Worm (Caenorhabditis elegans) whole organism, late embryonic: ENCODE data around the gene B0303.16.
A peak's percentile ranks its signal among the peaks of the same experiment; 100 is the strongest.

Experiments used
- C08G9.2 ChIP-seq: sonication (generic microtip); optimal IDR thresholded peaks from 2 replicates; lab custom pipeline; 2016; ENCODE audit warnings: mild to moderate bottlenecking, missing genetic modification characterization, moderate library complexity, missing compliant biosample characterization
- C38D4.7 ChIP-seq: fragments of 200-800 bp; sonication (Bioruptor generic); optimal IDR thresholded peaks from 2 replicates; lab custom pipeline; 2018; ENCODE audit warnings: mild to moderate bottlenecking, missing genetic modification characterization, moderate library complexity, missing compliant biosample characterization
- K02D7.2 ChIP-seq: sonication (generic microtip); optimal IDR thresholded peaks from 2 replicates; lab custom pipeline; 2017; ENCODE audit warnings: mild to moderate bottlenecking, missing genetic modification characterization, missing compliant biosample characterization
- ceh-14 ChIP-seq: sonication (generic microtip); optimal IDR thresholded peaks from 2 replicates; lab custom pipeline; 2016; ENCODE audit warnings: missing genotype, missing genetic modification characterization, missing compliant biosample characterization
- ceh-18 ChIP-seq: sonication (generic microtip); optimal IDR thresholded peaks from 2 replicates; lab custom pipeline; 2016; ENCODE audit warnings: missing genetic modification characterization, missing compliant biosample characterization
- ceh-31 ChIP-seq: sonication (generic microtip); optimal IDR thresholded peaks from 2 replicates; lab custom pipeline; 2016; ENCODE audit warnings: missing genetic modification characterization, missing compliant biosample characterization
- ceh-34 ChIP-seq: sonication (generic microtip); optimal IDR thresholded peaks from 2 replicates; lab custom pipeline; 2016; ENCODE audit warnings: mild to moderate bottlenecking, missing genetic modification characterization, missing compliant biosample characterization
- ceh-48 ChIP-seq: sonication (generic microtip); optimal IDR thresholded peaks from 2 replicates; lab custom pipeline; 2016; ENCODE audit warnings: missing genetic modification characterization, inconsistent platforms, missing compliant biosample characterization
- ceh-6 ChIP-seq: fragments of 200-800 bp; sonication (Bioruptor generic); optimal IDR thresholded peaks from 2 replicates; lab custom pipeline; 2018; ENCODE audit warnings: mild to moderate bottlenecking, missing genetic modification characterization, missing compliant biosample characterization
- ceh-9 ChIP-seq: sonication (generic microtip); optimal IDR thresholded peaks from 2 replicates; lab custom pipeline; 2016; ENCODE audit warnings: mild to moderate bottlenecking, missing genetic modification characterization, inconsistent platforms, missing compliant biosample characterization
- dmd-4 ChIP-seq: sonication (generic microtip); optimal IDR thresholded peaks from 2 replicates; lab custom pipeline; 2016; ENCODE audit warnings: borderline replicate concordance, missing genetic modification characterization, missing compliant biosample characterization
- elt-2 ChIP-seq: sonication (generic microtip); optimal IDR thresholded peaks from 2 replicates; lab custom pipeline; 2016; ENCODE audit warnings: missing genetic modification reagents, missing genetic modification characterization, missing compliant biosample characterization
- elt-4 ChIP-seq: sonication (generic microtip); optimal IDR thresholded peaks from 2 replicates; lab custom pipeline; 2016; ENCODE audit warnings: missing genetic modification characterization, missing compliant biosample characterization
- eyg-1 ChIP-seq: sonication (generic microtip); optimal IDR thresholded peaks from 2 replicates; lab custom pipeline; 2016; ENCODE audit warnings: missing genotype, missing genetic modification characterization, missing compliant biosample characterization
- fkh-6 ChIP-seq: sonication (generic microtip); optimal IDR thresholded peaks from 2 replicates; lab custom pipeline; 2016; ENCODE audit warnings: missing genetic modification characterization, missing compliant biosample characterization
- gmeb-2 ChIP-seq: sonication (generic microtip); optimal IDR thresholded peaks from 2 replicates; lab custom pipeline; 2016; ENCODE audit warnings: missing genetic modification characterization, inconsistent platforms, missing compliant biosample characterization
- hlh-6 ChIP-seq: sonication (generic microtip); optimal IDR thresholded peaks from 2 replicates; lab custom pipeline; 2016; ENCODE audit warnings: missing genotype, missing genetic modification characterization, missing compliant biosample characterization
- hlh-8 ChIP-seq: sonication (generic microtip); optimal IDR thresholded peaks from 2 replicates; lab custom pipeline; 2016; ENCODE audit warnings: missing genotype, missing genetic modification characterization, missing compliant biosample characterization
- lim-6 ChIP-seq: sonication (generic microtip); optimal IDR thresholded peaks from 2 replicates; lab custom pipeline; 2016; ENCODE audit warnings: missing genetic modification characterization, missing compliant biosample characterization
- madf-2 ChIP-seq: sonication (generic microtip); optimal IDR thresholded peaks from 2 replicates; lab custom pipeline; 2017; ENCODE audit warnings: missing genetic modification characterization, missing compliant biosample characterization
- mec-3 ChIP-seq: sonication (generic microtip); optimal IDR thresholded peaks from 2 replicates; lab custom pipeline; 2016; ENCODE audit warnings: borderline replicate concordance, missing genetic modification characterization, missing compliant biosample characterization
- nfya-1 ChIP-seq: sonication (generic microtip); optimal IDR thresholded peaks from 2 replicates; lab custom pipeline; 2017; ENCODE audit warnings: missing genetic modification characterization, mild to moderate bottlenecking, missing compliant biosample characterization, antibody characterized with exemption, moderate library complexity
- nhr-11 ChIP-seq: fragments of 150-350 bp; optimal IDR thresholded peaks from 2 replicates; lab custom pipeline; 2014; ENCODE audit warnings: missing biosample characterization, missing genetic modification characterization
- nhr-232 ChIP-seq: sonication (generic microtip); optimal IDR thresholded peaks from 2 replicates; lab custom pipeline; 2016; ENCODE audit warnings: missing genetic modification characterization, missing compliant biosample characterization
- npax-4 ChIP-seq: sonication (generic microtip); optimal IDR thresholded peaks from 2 replicates; lab custom pipeline; 2016; ENCODE audit warnings: missing genetic modification characterization, missing compliant biosample characterization
- pat-9 ChIP-seq: fragments of 200-800 bp; sonication (Bioruptor generic); optimal IDR thresholded peaks from 2 replicates; lab custom pipeline; 2018; ENCODE audit warnings: mild to moderate bottlenecking, missing genetic modification characterization, moderate library complexity, missing compliant biosample characterization
- pros-1 ChIP-seq: fragments of 150-350 bp; optimal IDR thresholded peaks from 2 replicates; lab custom pipeline; 2014; ENCODE audit warnings: missing biosample characterization, missing genetic modification reagents, missing genetic modification characterization
- sox-2 ChIP-seq: fragments of 200-800 bp; sonication (Bioruptor generic); IDR thresholded peaks from 2 replicates; pipeline ENCODE4 v1.3.6; 2022; ENCODE audit warnings: missing genetic modification reagents, missing genetic modification characterization, missing compliant biosample characterization
- sox-4 ChIP-seq: sonication (generic microtip); optimal IDR thresholded peaks from 2 replicates; lab custom pipeline; 2017; ENCODE audit warnings: mild to moderate bottlenecking, missing genetic modification characterization, inconsistent platforms, missing compliant biosample characterization
- tbx-7 ChIP-seq: sonication (generic microtip); optimal IDR thresholded peaks from 2 replicates; lab custom pipeline; 2016; ENCODE audit warnings: missing genotype, missing genetic modification characterization, missing compliant biosample characterization
- ttx-3 ChIP-seq: sonication (generic microtip); optimal IDR thresholded peaks from 2 replicates; lab custom pipeline; 2016; ENCODE audit warnings: missing genetic modification reagents, missing genetic modification characterization, missing compliant biosample characterization
- unc-3 ChIP-seq, 2 experiments: fragments of 200-800 bp in 1 of 2; sonication (Bioruptor generic) in 1 of 2; sonication (generic microtip) in 1 of 2; conservative IDR thresholded peaks in 1 of 2; optimal IDR thresholded peaks in 1 of 2; 2 replicates each; pipeline versions ENCODE4 v1.3.6 to Lab custom; 2016 to 2022; ENCODE audit warnings: missing compliant biosample characterization in 2 of 2, missing genetic modification characterization in 2 of 2, missing genetic modification reagents in 1 of 2
- unc-42 ChIP-seq: sonication (generic microtip); optimal IDR thresholded peaks from 2 replicates; lab custom pipeline; 2016; ENCODE audit warnings: missing genotype, missing genetic modification characterization, missing compliant biosample characterization
- unc-55 ChIP-seq: sonication (generic microtip); optimal IDR thresholded peaks from 2 replicates; lab custom pipeline; 2017; ENCODE audit warnings: missing biosample characterization, missing genetic modification reagents, missing genetic modification characterization
- unc-86 ChIP-seq: sonication (generic microtip); optimal IDR thresholded peaks from 2 replicates; lab custom pipeline; 2016; ENCODE audit warnings: missing genetic modification characterization, missing compliant biosample characterization

The B0303.16 gene

ce11 chrIII:8689655-8690054, 15.2 kb upstream of the B0303.16 start, which contains the start of gene B0303.4:
TSS of gene B0303.4 (plus strand) at chrIII:8689850.
- TF ChIP-seq gmeb-2 (no peak), nfya-1 (tag; lab: Kevin White, UChicago) (peak; percentile 35), ceh-14 (peak; percentile 5), ceh-31 (tag; lab: Kevin White, UChicago) (peak; percentile 37), unc-3 (GFP tag; conservative IDR thresholded peaks at IDR 0.05; lab: Robert Waterston, UW) (no peak), unc-3 (tag; optimal IDR thresholded peaks at IDR 0.05; lab: Kevin White, UChicago) (no peak), elt-2 (tag; lab: Kevin White, UChicago) (no peak), ceh-48 (tag; lab: Kevin White, UChicago) (peak; percentile 68)

DNA sequence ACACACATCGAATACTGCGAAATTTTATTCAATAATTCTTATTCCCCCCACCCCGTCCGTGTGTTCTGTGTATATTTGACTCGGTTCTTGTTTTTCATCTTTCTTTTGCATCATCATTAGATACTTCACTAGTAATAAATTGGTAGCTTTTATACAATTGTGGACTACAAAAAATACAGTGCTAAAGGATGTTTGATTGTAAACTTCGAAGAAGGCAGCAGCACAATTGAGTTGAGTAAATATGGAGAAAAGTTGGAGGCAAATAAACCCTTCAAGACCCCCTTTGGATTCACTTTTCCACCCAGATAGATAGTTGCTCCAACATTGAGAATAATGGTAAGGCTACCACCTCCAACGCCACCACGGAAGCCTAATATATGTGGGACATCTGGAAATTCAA, 11.5 kb upstream of the B0303.16 start, which contains the start of gene B0303.7:
TSS of gene B0303.7 (plus strand) at position 301 of the 400 bp plus-strand sequence.
- TF ChIP-seq ceh-6 (GFP tag; lab: Kevin White, UChicago) = no peak
- no peak for TF ChIP-seq tbx-7 (tag; lab: Kevin White, UChicago)
- TF ChIP-seq sox-4 (tag; lab: Kevin White, UChicago) = no peak
- no peak for TF ChIP-seq unc-42
- no peak for TF ChIP-seq unc-86 (tag; lab: Kevin White, UChicago)
- no peak for TF ChIP-seq ceh-34 (tag; lab: Kevin White, UChicago)
- TF ChIP-seq, all 69 proteins: peak for 0

DNA sequence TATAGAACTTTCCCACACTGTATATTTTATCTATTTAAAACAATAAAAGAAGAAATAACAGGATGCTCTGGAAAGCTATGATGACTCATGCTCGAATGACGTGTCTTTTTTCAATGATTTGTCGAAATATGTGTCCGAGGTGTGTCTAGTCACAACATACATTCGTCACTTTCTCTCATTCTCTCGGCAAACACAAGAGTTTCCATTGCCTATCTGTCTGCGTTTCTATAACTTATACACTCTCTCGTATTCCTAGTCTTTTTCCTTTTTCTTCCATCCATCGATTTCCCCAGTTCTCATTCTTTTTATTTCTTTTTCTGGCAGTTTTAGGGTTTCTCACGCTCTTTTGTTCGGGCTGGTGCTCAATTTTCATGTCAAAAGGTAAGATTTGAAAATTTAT, 8.2 kb upstream of the B0303.16 start:
- TF ChIP-seq fkh-6 (tag; lab: Kevin White, UChicago) (no peak), C38D4.7 (GFP tag; lab: Kevin White, UChicago) (no peak), ceh-9 (no peak), K02D7.2 (tag; lab: Kevin White, UChicago) (no peak), ceh-48 (tag; lab: Kevin White, UChicago) (peak; percentile 15), nhr-11 (tag; lab: Kevin White, UChicago) (no peak), nhr-232 (no peak), lim-6 (no peak), eyg-1 (tag; lab: Kevin White, UChicago) (no peak), gmeb-2 (no peak), ceh-31 (tag; lab: Kevin White, UChicago) (no peak), ttx-3 (tag; lab: Kevin White, UChicago) (no peak), sox-2 (no peak), C08G9.2 (tag; lab: Kevin White, UChicago) (no peak), nfya-1 (tag; lab: Kevin White, UChicago) (peak; percentile 22)

ce11 chrIII:8697268-8697907, 7.5 kb upstream of the B0303.16 start:
- TF ChIP-seq madf-2 = no peak
- no peak for TF ChIP-seq pat-9 (tag; lab: Kevin White, UChicago)
- TF ChIP-seq unc-55 (GFP tag; lab: Kevin White, UChicago) = no peak
- no peak for TF ChIP-seq nhr-11 (tag; lab: Kevin White, UChicago)
- no peak for TF ChIP-seq sox-4 (tag; lab: Kevin White, UChicago)
- no peak for TF ChIP-seq ceh-18 (tag; lab: Kevin White, UChicago)
- TF ChIP-seq K02D7.2 (tag; lab: Kevin White, UChicago) = no peak
- TF ChIP-seq npax-4 = no peak
- TF ChIP-seq ceh-14 = no peak
- TF ChIP-seq mec-3 (tag; lab: Kevin White, UChicago) = no peak
- no peak for TF ChIP-seq pros-1 (tag; lab: Kevin White, UChicago)
- no peak for TF ChIP-seq hlh-8
- TF ChIP-seq ceh-9 = no peak
- TF ChIP-seq dmd-4 (tag; lab: Kevin White, UChicago) = no peak
- no peak for TF ChIP-seq elt-4
- no peak for TF ChIP-seq nhr-232
- no peak for TF ChIP-seq hlh-6 (tag; lab: Kevin White, UChicago)
